Worm (Caenorhabditis elegans) whole organism, mixed stage, embryonic: ENCODE measurements around the gene irld-52.
"Not testable (repeated sequence)": the region's sequence is repeated elsewhere in the genome, so short reads cannot be mapped to it uniquely, and the experiment has no call there.

ENCODE experiments used
- M03D4.4 ChIP-seq: sonication (generic microtip); optimal IDR thresholded peaks from 2 replicates; lab custom pipeline; 2017; ENCODE audit warnings: mild to moderate bottlenecking, missing genetic modification characterization, missing compliant biosample characterization
- bed-3 ChIP-seq: fragments of 200-800 bp; sonication (Bioruptor generic); optimal IDR thresholded peaks from 3 replicates; lab custom pipeline; 2018; ENCODE audit warnings: mild to moderate bottlenecking, missing genetic modification characterization, moderate library complexity, missing compliant biosample characterization
- blmp-1 ChIP-seq: fragments of 150-350 bp; optimal IDR thresholded peaks from 2 replicates; lab custom pipeline; 2014; ENCODE audit warnings: missing biosample characterization, missing genetic modification characterization
- ceh-39 ChIP-seq: fragments of 150-350 bp; optimal IDR thresholded peaks from 2 replicates; lab custom pipeline; 2014; ENCODE audit warnings: missing biosample characterization, missing genetic modification characterization
- ceh-43 ChIP-seq: fragments of 200-800 bp; sonication (Bioruptor generic); optimal IDR thresholded peaks from 2 replicates; lab custom pipeline; 2018; ENCODE audit warnings: mild to moderate bottlenecking, missing genetic modification characterization, moderate library complexity, missing compliant biosample characterization
- ceh-83 ChIP-seq: fragments of 200-800 bp; sonication (Bioruptor generic); optimal IDR thresholded peaks from 2 replicates; lab custom pipeline; 2018; ENCODE audit warnings: mild to moderate bottlenecking, missing genetic modification characterization, missing compliant biosample characterization
- ces-1 ChIP-seq: fragments of 150-350 bp; optimal IDR thresholded peaks from 2 replicates; lab custom pipeline; 2014; ENCODE audit warnings: missing biosample characterization, missing genetic modification reagents, missing genetic modification characterization
- cnd-1 ChIP-seq: fragments of 200-800 bp; sonication (Bioruptor generic); optimal IDR thresholded peaks from 2 replicates; lab custom pipeline; 2018; ENCODE audit warnings: mild to moderate bottlenecking, missing genetic modification characterization, missing compliant biosample characterization
- drap-1 ChIP-seq: fragments of 200-800 bp; sonication (Bioruptor generic); optimal IDR thresholded peaks from 3 replicates; lab custom pipeline; 2018; ENCODE audit warnings: mild to moderate bottlenecking, missing genetic modification characterization, missing compliant biosample characterization
- elt-1 ChIP-seq: sonication (generic microtip); optimal IDR thresholded peaks from 2 replicates; lab custom pipeline; 2017; ENCODE audit warnings: missing genetic modification characterization, mild to moderate bottlenecking, missing compliant biosample characterization, antibody characterized with exemption, moderate library complexity, borderline replicate concordance; ENCODE audit not compliant: insufficient read depth
- elt-3 ChIP-seq: fragments of 150-350 bp; optimal IDR thresholded peaks from 2 replicates; lab custom pipeline; 2014; ENCODE audit warnings: missing biosample characterization, missing genetic modification characterization
- flh-1 ChIP-seq: fragments of 200-800 bp; sonication (Bioruptor generic); optimal IDR thresholded peaks from 2 replicates; lab custom pipeline; 2018; ENCODE audit warnings: mild to moderate bottlenecking, missing genetic modification characterization, moderate library complexity, missing compliant biosample characterization
- ham-2 ChIP-seq: fragments of 200-800 bp; sonication (Bioruptor generic); optimal IDR thresholded peaks from 2 replicates; lab custom pipeline; 2018; ENCODE audit warnings: mild to moderate bottlenecking, missing genetic modification characterization, missing compliant biosample characterization
- hlh-1 ChIP-seq: fragments of 150-350 bp; optimal IDR thresholded peaks from 2 replicates; lab custom pipeline; 2014; ENCODE audit warnings: missing biosample characterization, missing genetic modification reagents, missing genetic modification characterization
- lin-13 ChIP-seq: fragments of 150-350 bp; optimal IDR thresholded peaks from 2 replicates; lab custom pipeline; 2014; ENCODE audit warnings: missing biosample characterization, missing genetic modification characterization
- lin-32 ChIP-seq: fragments of 200-800 bp; sonication (Bioruptor generic); optimal IDR thresholded peaks from 2 replicates; lab custom pipeline; 2018; ENCODE audit warnings: mild to moderate bottlenecking, missing genetic modification characterization, missing compliant biosample characterization
- lsy-2 ChIP-seq: fragments of 150-350 bp; optimal IDR thresholded peaks from 2 replicates; lab custom pipeline; 2014; ENCODE audit warnings: missing biosample characterization, missing genetic modification characterization
- mab-5 ChIP-seq: fragments of 150-350 bp; optimal IDR thresholded peaks from 2 replicates; lab custom pipeline; 2014; ENCODE audit warnings: missing biosample characterization, missing genetic modification characterization
- mep-1 ChIP-seq: fragments of 150-350 bp; optimal IDR thresholded peaks from 2 replicates; lab custom pipeline; 2017; ENCODE audit warnings: missing biosample characterization, missing genetic modification reagents, missing genetic modification characterization, inconsistent platforms
- mls-2 ChIP-seq: sonication (generic microtip); optimal IDR thresholded peaks from 2 replicates; lab custom pipeline; 2016; ENCODE audit warnings: mild to moderate bottlenecking, missing genetic modification characterization, moderate library complexity, missing compliant biosample characterization
- nhr-12 ChIP-seq: fragments of 150-350 bp; optimal IDR thresholded peaks from 2 replicates; lab custom pipeline; 2014; ENCODE audit warnings: missing biosample characterization, missing genetic modification characterization
- nhr-2 ChIP-seq: fragments of 150-350 bp; optimal IDR thresholded peaks from 2 replicates; lab custom pipeline; 2014; ENCODE audit warnings: missing biosample characterization, missing genetic modification characterization
- nhr-237 ChIP-seq: fragments of 150-350 bp; optimal IDR thresholded peaks from 2 replicates; lab custom pipeline; 2014; ENCODE audit warnings: missing biosample characterization, missing genetic modification characterization
- nhr-28 ChIP-seq: fragments of 150-350 bp; optimal IDR thresholded peaks from 2 replicates; lab custom pipeline; 2014; ENCODE audit warnings: missing biosample characterization, missing genetic modification characterization
- nhr-76 ChIP-seq: sonication (generic microtip); optimal IDR thresholded peaks from 2 replicates; lab custom pipeline; 2017; ENCODE audit warnings: missing biosample characterization, missing genetic modification characterization
- pha-4 ChIP-seq: fragments of 150-350 bp; optimal IDR thresholded peaks from 2 replicates; lab custom pipeline; 2018; ENCODE audit warnings: missing biosample characterization, missing genetic modification reagents, missing genetic modification characterization
- sem-2 ChIP-seq: fragments of 200-800 bp; sonication (Bioruptor generic); optimal IDR thresholded peaks from 2 replicates; lab custom pipeline; 2018; ENCODE audit warnings: mild to moderate bottlenecking, missing genetic modification characterization, missing compliant biosample characterization
- snpc-4 ChIP-seq: fragments of 150-350 bp; optimal IDR thresholded peaks from 2 replicates; lab custom pipeline; 2014; ENCODE audit warnings: missing biosample characterization, missing genetic modification characterization
- sptf-1 ChIP-seq: sonication (generic microtip); optimal IDR thresholded peaks from 2 replicates; lab custom pipeline; 2017; ENCODE audit warnings: mild to moderate bottlenecking, missing genetic modification characterization, moderate library complexity, missing compliant biosample characterization
- tbx-8 ChIP-seq: fragments of 200-800 bp; sonication (Bioruptor generic); optimal IDR thresholded peaks from 2 replicates; lab custom pipeline; 2018; ENCODE audit warnings: mild to moderate bottlenecking, missing genetic modification characterization, moderate library complexity, missing compliant biosample characterization
- unc-120 ChIP-seq: sonication (generic microtip); optimal IDR thresholded peaks from 2 replicates; lab custom pipeline; 2017; ENCODE audit warnings: missing genetic modification characterization, missing compliant biosample characterization; ENCODE audit not compliant: poor library complexity, severe bottlenecking
- unc-39 ChIP-seq: fragments of 150-350 bp; optimal IDR thresholded peaks from 2 replicates; lab custom pipeline; 2014; ENCODE audit warnings: missing biosample characterization, missing genetic modification characterization
- unc-62 ChIP-seq: fragments of 150-350 bp; optimal IDR thresholded peaks from 2 replicates; lab custom pipeline; 2014; ENCODE audit warnings: missing biosample characterization, missing genetic modification reagents, missing genetic modification characterization
- zip-8 ChIP-seq: fragments of 150-350 bp; optimal IDR thresholded peaks from 2 replicates; lab custom pipeline; 2014; ENCODE audit warnings: missing biosample characterization, missing genetic modification characterization
- ztf-11 ChIP-seq: fragments of 150-350 bp; optimal IDR thresholded peaks from 2 replicates; lab custom pipeline; 2014; ENCODE audit warnings: missing biosample characterization, missing genetic modification characterization

The irld-52 gene

ce11 chrV:15754731-15755130 is 24.7 kb upstream of the irld-52 start, which contains the start of gene str-8:
Gene str-8 (plus strand): TSS chrV:15755031.
- TF ChIP-seq bed-3 (GFP tag; lab: Kevin White, UChicago); nhr-237 (tag; lab: Kevin White, UChicago); ceh-83 (GFP tag; lab: Kevin White, UChicago): not testable (repeated sequence)

ce11 chrV:15757645-15758044 is 21.8 kb upstream of the irld-52 start:
- TF ChIP-seq ceh-83 (GFP tag; lab: Kevin White, UChicago): no peak
- TF ChIP-seq unc-39 (tag; lab: Kevin White, UChicago): no peak
- TF ChIP-seq blmp-1 (tag; lab: Kevin White, UChicago): no peak
- TF ChIP-seq nhr-76 (tag; lab: Kevin White, UChicago): no peak
- TF ChIP-seq nhr-28 (tag; lab: Kevin White, UChicago): no peak
- no peak for TF ChIP-seq elt-1 (tag; lab: Kevin White, UChicago)
- no peak for TF ChIP-seq lin-13 (tag; lab: Kevin White, UChicago)
- TF ChIP-seq hlh-1 (tag; lab: Kevin White, UChicago): no peak
- TF ChIP-seq cnd-1 (tag; lab: Kevin White, UChicago): no peak
- no peak for TF ChIP-seq ceh-43

- TF ChIP-seq sptf-1 (tag; lab: Kevin White, UChicago): no peak
- no peak for TF ChIP-seq snpc-4 (tag; lab: Kevin White, UChicago)
- TF ChIP-seq nhr-76 (tag; lab: Kevin White, UChicago): no peak
- no peak for TF ChIP-seq ceh-83 (GFP tag; lab: Kevin White, UChicago)
- TF ChIP-seq drap-1 (GFP tag; lab: Kevin White, UChicago): no peak
- no peak for TF ChIP-seq lin-13 (tag; lab: Kevin White, UChicago)
Observed at ce11 chrV:15758449-15758848, 21.0 kb upstream of the irld-52 start, which contains the start of gene str-9. Gene str-9 (plus strand): TSS chrV:15758749.

- peak; percentile 82 for TF ChIP-seq nhr-237 (tag; lab: Kevin White, UChicago)
- peak; percentile 91 for TF ChIP-seq mep-1 (tag; lab: Kevin White, UChicago)
- no peak for TF ChIP-seq lin-32
- TF ChIP-seq tbx-8 (GFP tag; lab: Kevin White, UChicago): no peak
- TF ChIP-seq lin-13 (tag; lab: Kevin White, UChicago): peak; percentile 85
- peak; percentile 43 for TF ChIP-seq ceh-39 (tag; lab: Kevin White, UChicago)
- TF ChIP-seq bed-3 (GFP tag; lab: Kevin White, UChicago): no peak
- no peak for TF ChIP-seq ceh-43
- TF ChIP-seq snpc-4 (tag; lab: Kevin White, UChicago): no peak
- TF ChIP-seq mab-5: peak; percentile 62
- no peak for TF ChIP-seq ztf-11 (tag; lab: Kevin White, UChicago)
- no peak for TF ChIP-seq nhr-12
- no peak for TF ChIP-seq flh-1 (GFP tag; lab: Kevin White, UChicago)
- peak; percentile 46 for TF ChIP-seq M03D4.4 (tag; lab: Kevin White, UChicago)
- no peak for TF ChIP-seq mls-2 (tag; lab: Kevin White, UChicago)
- TF ChIP-seq elt-3: no peak
- no peak for TF ChIP-seq blmp-1 (tag; lab: Kevin White, UChicago)
- TF ChIP-seq hlh-1 (tag; lab: Kevin White, UChicago): peak; percentile 23
- no peak for TF ChIP-seq unc-62 (GFP tag; lab: Kevin White, UChicago)
- peak; percentile 48 for TF ChIP-seq pha-4 (tag; lab: Kevin White, UChicago)
- no peak for TF ChIP-seq unc-39 (tag; lab: Kevin White, UChicago)
- TF ChIP-seq zip-8 (tag; lab: Kevin White, UChicago): no peak
- no peak for TF ChIP-seq unc-120 (tag; lab: Kevin White, UChicago)
- TF ChIP-seq nhr-76 (tag; lab: Kevin White, UChicago): no peak
- TF ChIP-seq ces-1: peak; percentile 67
- no peak for TF ChIP-seq nhr-28 (tag; lab: Kevin White, UChicago)
- peak; percentile 77 for TF ChIP-seq lsy-2
- TF ChIP-seq drap-1 (GFP tag; lab: Kevin White, UChicago): peak; percentile 79
- TF ChIP-seq ham-2: no peak
- TF ChIP-seq ceh-83 (GFP tag; lab: Kevin White, UChicago): no peak
- peak; percentile 74 for TF ChIP-seq sptf-1 (tag; lab: Kevin White, UChicago)
- TF ChIP-seq elt-1 (tag; lab: Kevin White, UChicago): peak; percentile 11
- no peak for TF ChIP-seq cnd-1 (tag; lab: Kevin White, UChicago)
- TF ChIP-seq nhr-2: no peak
- TF ChIP-seq sem-2 (GFP tag; lab: Kevin White, UChicago): no peak
Observed at ce11 chrV:15766122-15766594, 13.3 kb upstream of the irld-52 start, which contains the start of the genes haf-3 and F57A10.2. Gene haf-3 (minus strand): TSS chrV:15766172. Gene F57A10.2 (plus strand): TSS chrV:15766575.
